Worm (Caenorhabditis elegans) whole organism, L4 larva: Measurements from ENCODE around the gene rps-11.

Experiments used
- D1046.2 ChIP-seq: fragments of 200-800 bp; sonication (Bioruptor generic); IDR thresholded peaks from 2 replicates; pipeline ENCODE4 v1.3.6; 2022; ENCODE audit warnings: missing genetic modification characterization, missing compliant biosample characterization
- F26F4.8 ChIP-seq: fragments of 200-800 bp; sonication (Bioruptor generic); conservative IDR thresholded peaks from 2 replicates; pipeline ENCODE4 v1.3.6; 2022; ENCODE audit warnings: missing genetic modification characterization, missing compliant biosample characterization
- F44E2.7 ChIP-seq: fragments of 200-800 bp; sonication (Bioruptor generic); IDR thresholded peaks from 2 replicates; pipeline ENCODE4 v2.1.2; 2022; ENCODE audit warnings: missing genetic modification characterization, missing compliant biosample characterization
- F49E8.2 ChIP-seq: sonication (generic microtip); optimal IDR thresholded peaks from 2 replicates; lab custom pipeline; 2016; ENCODE audit warnings: missing compliant biosample characterization, mild to moderate bottlenecking, missing genetic modification characterization, borderline replicate concordance
- ZK337.2 ChIP-seq: fragments of 200-800 bp; sonication (Bioruptor generic); IDR thresholded peaks from 2 replicates; pipeline ENCODE4 v1.3.6; 2022; ENCODE audit warnings: missing genetic modification reagents, missing genetic modification characterization, missing compliant biosample characterization
- ZK546.5 ChIP-seq, 2 experiments: sonication (generic microtip); optimal IDR thresholded peaks; 2 replicates each; lab custom pipeline; 2017; ENCODE audit warnings: missing biosample characterization in 2 of 2, missing genetic modification characterization in 2 of 2
- aha-1 ChIP-seq: fragments of 150-350 bp; peaks from one replicate; lab custom pipeline; 2014; ENCODE audit warnings: missing biosample characterization, missing genetic modification characterization
- ceh-20 ChIP-seq: fragments of 200-800 bp; sonication (Bioruptor generic); IDR thresholded peaks from 2 replicates; pipeline ENCODE4 v1.3.6; 2022; ENCODE audit warnings: missing genetic modification reagents, missing genetic modification characterization, missing compliant biosample characterization
- cey-2 ChIP-seq: sonication (generic microtip); optimal IDR thresholded peaks from 3 replicates; lab custom pipeline; 2017; ENCODE audit warnings: missing genetic modification characterization, mild to moderate bottlenecking, missing compliant biosample characterization, antibody characterized with exemption, borderline replicate concordance; ENCODE audit not compliant: insufficient read depth
- ctbp-1 ChIP-seq: fragments of 200-800 bp; sonication (Bioruptor generic); IDR thresholded peaks from 2 replicates; pipeline ENCODE4 v1.3.6; 2022; ENCODE audit warnings: missing genetic modification reagents, missing genetic modification characterization, missing compliant biosample characterization
- daf-16 ChIP-seq, 3 experiments: sonication (generic microtip); optimal IDR thresholded peaks; 2 replicates each; lab custom pipeline; 2016 to 2017; ENCODE audit warnings: missing genetic modification characterization in 3 of 3, missing genetic modification reagents in 3 of 3, mild to moderate bottlenecking in 2 of 3, missing compliant biosample characterization in 2 of 3, missing biosample characterization in 1 of 3, moderate library complexity in 1 of 3
- dmd-6 ChIP-seq: fragments of 200-800 bp; sonication (Bioruptor generic); IDR thresholded peaks from 2 replicates; pipeline ENCODE4 v1.3.6; 2022; ENCODE audit warnings: missing genetic modification reagents, missing genetic modification characterization, missing compliant biosample characterization
- dpl-1 ChIP-seq: fragments of 150-350 bp; optimal IDR thresholded peaks from 2 replicates; lab custom pipeline; 2014; ENCODE audit warnings: missing biosample characterization, missing genetic modification reagents, missing genetic modification characterization
- dve-1 ChIP-seq: sonication (generic microtip); optimal IDR thresholded peaks from 2 replicates; lab custom pipeline; 2017; ENCODE audit warnings: antibody characterized with exemption, mild to moderate bottlenecking, missing genetic modification characterization, missing compliant biosample characterization; ENCODE audit not compliant: insufficient read depth
- egl-43 ChIP-seq: fragments of 200-800 bp; sonication (Bioruptor generic); IDR thresholded peaks from 2 replicates; pipeline ENCODE4 v1.3.6; 2022; ENCODE audit warnings: missing genetic modification reagents, missing genetic modification characterization, missing compliant biosample characterization
- fos-1 ChIP-seq: fragments of 150-350 bp; optimal IDR thresholded peaks from 2 replicates; lab custom pipeline; 2014; ENCODE audit warnings: missing biosample characterization, missing genetic modification characterization
- hif-1 ChIP-seq, 2 experiments: sonication (generic microtip); optimal IDR thresholded peaks; 2 replicates each; lab custom pipeline; 2016 to 2017; ENCODE audit warnings: missing compliant biosample characterization in 2 of 2, missing genetic modification characterization in 2 of 2, missing genetic modification reagents in 2 of 2, missing genotype in 2 of 2, mild to moderate bottlenecking in 1 of 2
- hlh-11 ChIP-seq: fragments of 200-800 bp; sonication (Bioruptor generic); optimal IDR thresholded peaks from 2 replicates; lab custom pipeline; 2018; ENCODE audit warnings: mild to moderate bottlenecking, missing genetic modification characterization, missing compliant biosample characterization
- hlh-30 ChIP-seq: sonication (generic microtip); optimal IDR thresholded peaks from 2 replicates; lab custom pipeline; 2017; ENCODE audit warnings: antibody characterized with exemption, mild to moderate bottlenecking, missing genetic modification characterization, missing compliant biosample characterization; ENCODE audit not compliant: insufficient read depth
- lin-13 ChIP-seq: fragments of 150-350 bp; optimal IDR thresholded peaks from 2 replicates; lab custom pipeline; 2014; ENCODE audit warnings: missing biosample characterization, missing genetic modification reagents, missing genetic modification characterization
- lin-15B ChIP-seq: fragments of 150-350 bp; sonication (generic microtip); optimal IDR thresholded peaks from 3 replicates; lab custom pipeline; 2014; ENCODE audit warnings: missing biosample characterization, missing genetic modification characterization
- mdl-1 ChIP-seq, 2 experiments: fragments of 150-350 bp in 1 of 2; sonication (generic microtip) in 1 of 2; optimal IDR thresholded peaks; 2 replicates each; lab custom pipeline; 2014 to 2017; ENCODE audit warnings: missing biosample characterization in 2 of 2, missing genetic modification characterization in 2 of 2
- mes-2 ChIP-seq: sonication (generic microtip); optimal IDR thresholded peaks from 2 replicates; lab custom pipeline; 2016; ENCODE audit warnings: missing genotype, mild to moderate bottlenecking, missing genetic modification characterization, missing compliant biosample characterization; ENCODE audit not compliant: poor library complexity, severe bottlenecking
- mxl-2 ChIP-seq: fragments of 200-800 bp; sonication (Bioruptor generic); conservative IDR thresholded peaks from 2 replicates; pipeline ENCODE4 v1.3.6; 2022; ENCODE audit warnings: missing genetic modification reagents, missing genetic modification characterization, missing compliant biosample characterization
- nhr-11 ChIP-seq: fragments of 150-350 bp; optimal IDR thresholded peaks from 2 replicates; lab custom pipeline; 2014; ENCODE audit warnings: missing biosample characterization, missing genetic modification characterization
- nhr-237 ChIP-seq: sonication (generic microtip); optimal IDR thresholded peaks from 2 replicates; lab custom pipeline; 2017; ENCODE audit warnings: missing biosample characterization, missing genetic modification characterization
- nhr-28 ChIP-seq: fragments of 150-350 bp; optimal IDR thresholded peaks from 2 replicates; lab custom pipeline; 2014; ENCODE audit warnings: missing biosample characterization, missing genetic modification characterization
- nhr-41 ChIP-seq: fragments of 200-800 bp; sonication (Bioruptor generic); IDR thresholded peaks from 2 replicates; pipeline ENCODE4 v1.3.6; 2022; ENCODE audit warnings: missing genetic modification reagents, missing genetic modification characterization, missing compliant biosample characterization
- nhr-42 ChIP-seq: fragments of 200-800 bp; sonication (Bioruptor generic); IDR thresholded peaks from 2 replicates; pipeline ENCODE4 v1.3.6; 2022; ENCODE audit warnings: missing genetic modification characterization, missing compliant biosample characterization
- nhr-6 ChIP-seq: fragments of 150-350 bp; optimal IDR thresholded peaks from 2 replicates; lab custom pipeline; 2014; ENCODE audit warnings: missing biosample characterization, missing genetic modification characterization
- php-3 ChIP-seq: fragments of 200-800 bp; sonication (Bioruptor generic); IDR thresholded peaks from 2 replicates; pipeline ENCODE4 v1.3.6; 2022; ENCODE audit warnings: missing genetic modification reagents, missing genetic modification characterization, missing compliant biosample characterization
- rbr-2 ChIP-seq: sonication (generic microtip); optimal IDR thresholded peaks from 2 replicates; lab custom pipeline; 2016; ENCODE audit warnings: missing genotype, missing genetic modification characterization, missing compliant biosample characterization
- saeg-2 ChIP-seq: fragments of 200-800 bp; sonication (Bioruptor generic); IDR thresholded peaks from 2 replicates; pipeline ENCODE4 v1.3.6; 2022; ENCODE audit warnings: missing genetic modification reagents, missing genetic modification characterization, missing compliant biosample characterization
- sdz-12 ChIP-seq: fragments of 200-800 bp; sonication (Bioruptor generic); optimal IDR thresholded peaks from 2 replicates; lab custom pipeline; 2018; ENCODE audit warnings: mild to moderate bottlenecking, missing genetic modification characterization, missing compliant biosample characterization
- set-16 ChIP-seq: fragments of 200-800 bp; sonication (Bioruptor generic); IDR thresholded peaks from 2 replicates; pipeline ENCODE4 v1.3.6; 2022; ENCODE audit warnings: missing genetic modification reagents, missing genetic modification characterization, missing compliant biosample characterization
- unc-39 ChIP-seq: sonication (generic microtip); optimal IDR thresholded peaks from 2 replicates; lab custom pipeline; 2017; ENCODE audit warnings: missing biosample characterization, missing genetic modification characterization
- unc-62 ChIP-seq, 3 experiments: fragments of 150-350 bp in 1 of 3; sonication (generic microtip); optimal IDR thresholded peaks in 2 of 3; peaks in 1 of 3; 1 replicate in 1 of 3; 2 replicates in 2 of 3; lab custom pipeline; 2014 to 2017; ENCODE audit warnings: missing biosample characterization in 3 of 3, missing genetic modification characterization in 3 of 3, missing genetic modification reagents in 3 of 3, missing genotype in 1 of 3
- vab-7 ChIP-seq: fragments of 200-800 bp; sonication (Bioruptor generic); IDR thresholded peaks from 2 replicates; pipeline ENCODE4 v1.3.6; 2022; ENCODE audit warnings: missing genetic modification reagents, missing genetic modification characterization, missing compliant biosample characterization
- zip-11 ChIP-seq: fragments of 200-800 bp; sonication (Bioruptor generic); IDR thresholded peaks from 2 replicates; pipeline ENCODE4 v1.3.6; 2022; ENCODE audit warnings: missing genetic modification characterization, missing compliant biosample characterization
- zip-2 ChIP-seq: fragments of 150-350 bp; optimal IDR thresholded peaks from 2 replicates; lab custom pipeline; 2014; ENCODE audit warnings: missing biosample characterization, missing genetic modification characterization
- ztf-11 ChIP-seq: fragments of 150-350 bp; optimal IDR thresholded peaks from 2 replicates; lab custom pipeline; 2014; ENCODE audit warnings: missing biosample characterization, missing genetic modification characterization
- ztf-7 ChIP-seq: fragments of 150-350 bp; optimal IDR thresholded peaks from 2 replicates; lab custom pipeline; 2014; ENCODE audit warnings: missing biosample characterization, missing genetic modification characterization

rps-11 gene

DNA sequence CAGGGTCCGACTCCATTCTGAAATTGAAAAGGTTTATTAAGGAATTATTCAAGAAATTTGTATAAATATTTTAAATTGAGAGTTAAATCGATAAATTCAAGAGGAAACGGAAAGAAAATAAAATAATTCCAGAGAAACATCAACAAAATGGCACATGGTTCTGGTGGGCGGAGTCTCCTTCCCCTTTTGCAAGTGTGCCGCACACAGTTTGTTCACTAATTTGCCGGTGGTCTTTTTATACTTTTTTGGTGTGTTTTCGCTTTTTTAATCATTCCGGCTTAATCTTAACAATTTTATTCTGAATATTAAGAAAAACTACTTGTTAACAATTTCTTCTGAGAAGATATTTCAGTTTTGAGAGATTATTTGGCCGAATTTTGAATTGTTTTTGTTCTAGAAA is 2.5 kb downstream of the rps-11 start, which contains the start of the genes ragc-1 and Y24F12A.1 (continued):
- no peak for TF ChIP-seq F26F4.8 (GFP tag; lab: Robert Waterston, UW)
- no peak for TF ChIP-seq zip-11 (GFP tag; lab: Robert Waterston, UW)
- TF ChIP-seq nhr-237 (tag; lab: Kevin White, UChicago) = no peak
- TF ChIP-seq mes-2 (tag; lab: Kevin White, UChicago) = peak; percentile 83
- TF ChIP-seq F49E8.2 (tag; lab: Kevin White, UChicago) = no peak
- TF ChIP-seq ctbp-1 = no peak
- TF ChIP-seq vab-7 (GFP tag; lab: Robert Waterston, UW) = no peak
- TF ChIP-seq ceh-20 (GFP tag; lab: Robert Waterston, UW) = no peak
- no peak for TF ChIP-seq nhr-11 (tag; lab: Kevin White, UChicago)
- no peak for TF ChIP-seq nhr-42 (GFP tag; lab: Robert Waterston, UW)
- TF ChIP-seq dpl-1 (GFP tag; lab: Kevin White, UChicago) = peak; percentile 46
- TF ChIP-seq lin-15B (tag; lab: Kevin White, UChicago) = no peak
- no peak for TF ChIP-seq unc-39
- no peak for TF ChIP-seq sdz-12 (GFP tag; lab: Kevin White, UChicago)
- peak; percentile 31 for TF ChIP-seq nhr-28
- TF ChIP-seq ztf-11 = no peak
- TF ChIP-seq cey-2 (tag; lab: Kevin White, UChicago) = no peak
- TF ChIP-seq zip-2 (tag; lab: Kevin White, UChicago) = no peak
- no peak for TF ChIP-seq ZK546.5 (tag; optimal IDR thresholded peaks at IDR 0.05; lab: Kevin White, UChicago)

DNA sequence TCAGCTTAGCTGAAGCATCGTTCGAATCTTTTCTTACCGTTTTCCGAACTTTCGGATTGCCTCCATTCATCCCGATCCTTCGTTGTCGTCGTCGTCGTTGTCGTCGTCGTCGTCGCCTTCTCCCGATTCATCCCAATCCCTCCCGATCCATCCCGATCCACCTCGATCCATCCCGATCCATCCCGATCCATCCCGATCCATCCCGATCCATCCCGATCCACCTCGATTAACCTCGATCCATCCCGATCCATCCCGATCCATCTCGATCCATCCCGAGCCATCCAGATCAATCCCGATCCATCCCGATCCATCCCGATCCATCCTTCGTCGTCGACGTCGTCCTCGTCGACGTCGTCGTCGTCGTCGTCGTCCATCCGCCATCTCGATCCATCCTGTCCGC is 14.1 kb downstream of the rps-11 start:
- peak; percentile 63; the same call in 1 of the 2 replicates for TF ChIP-seq egl-43 (GFP tag; lab: Robert Waterston, UW)
- peak; percentile 60; the same call in 1 of the 2 replicates for TF ChIP-seq mxl-2 (GFP tag; lab: Robert Waterston, UW)
- TF ChIP-seq set-16 = peak; percentile 97

DNA sequence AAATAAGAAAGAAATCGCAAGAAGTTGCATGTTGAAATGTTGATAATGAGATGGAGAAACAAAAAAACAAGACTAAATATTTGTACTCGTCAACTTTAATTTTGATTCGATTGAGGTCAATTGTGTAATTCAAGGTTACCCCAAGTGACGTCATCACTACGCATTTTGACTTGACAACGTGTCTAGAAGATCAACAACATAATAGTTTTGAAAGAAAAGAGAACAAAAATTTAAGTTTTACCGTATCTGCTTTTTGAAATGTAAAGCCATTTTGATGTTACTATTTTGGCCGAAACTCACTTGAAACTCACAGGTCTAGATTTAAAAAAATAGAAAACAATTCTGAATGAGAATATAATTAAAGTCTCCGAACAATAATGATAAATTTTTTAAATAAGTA is 18.5 kb downstream of the rps-11 start, which contains the start of gene dsl-5:
TSS of gene dsl-5 (minus strand) at position 101 of the 400 bp plus-strand sequence.
- TF ChIP-seq dpl-1 (GFP tag; lab: Kevin White, UChicago) = no peak

DNA sequence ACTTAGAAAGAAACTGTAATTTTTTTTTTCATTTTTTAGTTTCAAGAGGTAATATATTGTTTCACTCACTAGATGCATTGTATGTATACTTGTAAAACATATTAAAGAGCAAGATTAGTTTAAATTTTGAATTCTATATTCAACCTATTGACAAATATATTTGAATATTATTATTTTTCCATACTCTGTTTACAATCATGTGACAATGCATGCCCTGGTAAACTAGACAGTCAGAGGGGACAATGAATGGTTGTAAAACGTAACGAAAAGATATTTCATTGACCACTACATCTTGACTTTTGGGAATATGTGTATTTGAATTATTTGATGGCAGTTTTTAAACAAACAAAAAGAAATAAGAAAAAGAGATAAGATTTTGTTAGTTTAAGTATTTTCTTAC is 19.9 kb downstream of the rps-11 start:
- TF ChIP-seq dve-1 (tag; lab: Kevin White, UChicago) (peak; percentile 2), daf-16 (GFP tag; optimal IDR thresholded peaks at IDR 0.05; lab: Kevin White, UChicago) (no peak), daf-16 (tag; optimal IDR thresholded peaks at IDR 0.05; lab: Kevin White, UChicago) (peak; percentile 61), unc-62 (GFP tag; optimal IDR thresholded peaks at IDR 0.05 in 1 of 2; lab: Kevin White, UChicago) (peak in 1 of 2 experiments; percentile 62), unc-62 (tag; optimal IDR thresholded peaks at IDR 0.05; lab: Kevin White, UChicago) (no peak), zip-2 (tag; lab: Kevin White, UChicago) (no peak)

DNA sequence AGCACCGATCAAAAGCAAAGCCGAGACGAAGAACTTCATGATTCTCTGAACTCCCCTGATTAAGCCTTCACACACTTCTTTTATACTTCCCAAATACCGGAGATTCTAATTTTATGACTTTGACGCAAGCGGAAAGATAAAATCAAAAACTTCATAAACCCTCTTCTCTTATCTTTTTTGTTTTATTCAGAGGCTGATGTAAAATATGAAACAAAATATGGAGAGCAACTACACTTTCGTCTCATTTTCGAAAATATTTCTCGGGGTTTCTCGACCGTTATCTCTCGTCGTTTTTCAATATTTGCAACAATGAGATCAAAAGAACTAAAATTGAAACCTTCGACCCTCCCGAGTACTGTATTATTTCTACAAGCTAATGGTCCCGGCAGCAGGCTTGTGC is 20.6 kb downstream of the rps-11 start, which contains the start of gene lys-4:
TSS of gene lys-4 (minus strand) at position 115 of the 400 bp plus-strand sequence.
- TF ChIP-seq hlh-11 (tag; lab: Kevin White, UChicago) (peak; percentile 30), fos-1 (tag; lab: Kevin White, UChicago) (no peak), daf-16 (GFP tag; optimal IDR thresholded peaks at IDR 0.05; lab: Kevin White, UChicago) (no peak), daf-16 (tag; optimal IDR thresholded peaks at IDR 0.05; lab: Kevin White, UChicago) (peak; percentile 33), rbr-2 (tag; lab: Kevin White, UChicago) (no peak), mdl-1 (tag; optimal IDR thresholded peaks at IDR 0.05; lab: Kevin White, UChicago) (no peak), vab-7 (GFP tag; lab: Robert Waterston, UW) (no peak), dmd-6 (GFP tag; lab: Robert Waterston, UW) (peak; percentile 40), php-3 (GFP tag; lab: Robert Waterston, UW) (no peak), nhr-41 (GFP tag; lab: Robert Waterston, UW) (no peak), saeg-2 (GFP tag; lab: Robert Waterston, UW) (no peak), D1046.2 (GFP tag; lab: Robert Waterston, UW) (no peak), nhr-6 (tag; lab: Kevin White, UChicago) (no peak), ZK337.2 (GFP tag; lab: Robert Waterston, UW) (no peak), hif-1 (tag; optimal IDR thresholded peaks at IDR 0.05; lab: Kevin White, UChicago) (no peak), hlh-30 (no peak), dve-1 (tag; lab: Kevin White, UChicago) (peak; percentile 42), lin-13 (GFP tag; lab: Kevin White, UChicago) (no peak), F44E2.7 (GFP tag; lab: Robert Waterston, UW) (no peak), aha-1 (tag; lab: Kevin White, UChicago) (no peak), ztf-7 (tag; lab: Kevin White, UChicago) (no peak), nhr-11 (tag; lab: Kevin White, UChicago) (no peak)
